Worm (Caenorhabditis elegans) whole organism, L4 larva: Measurements from ENCODE around the gene clec-125.
"Not testable (repeated sequence)": the region's sequence is repeated elsewhere in the genome, so short reads cannot be mapped to it uniquely, and the experiment has no call there.

Experiments
- R02D3.7 ChIP-seq: fragments of 150-350 bp; sonication (generic microtip); optimal IDR thresholded peaks from 3 replicates; lab custom pipeline; 2014; ENCODE audit warnings: missing biosample characterization, missing genetic modification characterization
- mdl-1 ChIP-seq, 2 experiments: fragments of 150-350 bp in 1 of 2; sonication (generic microtip) in 1 of 2; optimal IDR thresholded peaks; 2 replicates each; lab custom pipeline; 2014 to 2017; ENCODE audit warnings: missing biosample characterization in 2 of 2, missing genetic modification characterization in 2 of 2

ce11 chrII:3490797-3491196, 25.0 kb upstream of the clec-125 start, which contains the start of gene fbxb-112:
- not testable (repeated sequence) for TF ChIP-seq mdl-1 (tag; optimal IDR thresholded peaks at IDR 0.05; lab: Kevin White, UChicago); R02D3.7 (tag; lab: Kevin White, UChicago)
